Worm (Caenorhabditis elegans) whole organism, young adult: ENCODE results near the gene dhs-17.

ENCODE experiments used
- K12H6.12 ChIP-seq: fragments of 200-800 bp; sonication (Bioruptor generic); optimal IDR thresholded peaks from 2 replicates; lab custom pipeline; 2018; ENCODE audit warnings: mild to moderate bottlenecking, missing genetic modification characterization, missing compliant biosample characterization
- T26A5.8 ChIP-seq: sonication (generic microtip); optimal IDR thresholded peaks from 2 replicates; lab custom pipeline; 2016; ENCODE audit warnings: missing genetic modification characterization, missing compliant biosample characterization
- ceh-91 ChIP-seq: fragments of 200-800 bp; sonication (Bioruptor generic); IDR thresholded peaks from 2 replicates; pipeline ENCODE4 v1.3.6; 2022; ENCODE audit warnings: missing genetic modification reagents, missing genetic modification characterization, missing compliant biosample characterization
- hmg-20 ChIP-seq: fragments of 200-800 bp; sonication (Bioruptor generic); IDR thresholded peaks from 2 replicates; pipeline ENCODE4 v1.3.6; 2022; ENCODE audit warnings: missing genetic modification reagents, missing genetic modification characterization, missing compliant biosample characterization
- lin-40 ChIP-seq: sonication (generic microtip); optimal IDR thresholded peaks from 2 replicates; lab custom pipeline; 2016; ENCODE audit warnings: missing genetic modification characterization, mild to moderate bottlenecking, missing compliant biosample characterization, missing genotype, missing genetic modification reagents
- nfyb-1 ChIP-seq: fragments of 200-800 bp; sonication (Bioruptor generic); IDR thresholded peaks from 2 replicates; pipeline ENCODE4 v1.3.6; 2022; ENCODE audit warnings: missing genetic modification reagents, missing genetic modification characterization, missing compliant biosample characterization
- snpc-1.1 ChIP-seq: sonication (generic microtip); optimal IDR thresholded peaks from 2 replicates; lab custom pipeline; 2017; ENCODE audit warnings: missing genetic modification characterization, mild to moderate bottlenecking, missing compliant biosample characterization, antibody characterized with exemption, moderate library complexity, missing genotype, missing genetic modification reagents; ENCODE audit not compliant: insufficient read depth
- snpc-4 ChIP-seq, 5 experiments: fragments of 150-350 bp in 1 of 5; sonication (generic microtip) in 4 of 5; optimal IDR thresholded peaks; 2 replicates each; lab custom pipeline; 2014 to 2018; ENCODE audit warnings: missing genetic modification characterization in 5 of 5, missing biosample characterization in 3 of 5, antibody characterized with exemption in 2 of 5, mild to moderate bottlenecking in 2 of 5, missing compliant biosample characterization in 2 of 5, missing genotype in 2 of 5, moderate library complexity in 2 of 5, missing genetic modification reagents in 1 of 5

- no peak for TF ChIP-seq ceh-91 (GFP tag; lab: Robert Waterston, UW)
- TF ChIP-seq hmg-20 (GFP tag; lab: Robert Waterston, UW) = no peak
- no peak for TF ChIP-seq lin-40 (tag; lab: Kevin White, UChicago)
- no peak for TF ChIP-seq snpc-1.1 (tag; lab: Kevin White, UChicago)
- TF ChIP-seq T26A5.8 (tag; lab: Kevin White, UChicago) = no peak
- no peak for TF ChIP-seq snpc-4 (GFP tag; optimal IDR thresholded peaks at IDR 0.05; lab: Kevin White, UChicago)
- no peak for TF ChIP-seq snpc-4 (tag; optimal IDR thresholded peaks at IDR 0.05; lab: Kevin White, UChicago)
- TF ChIP-seq nfyb-1 (GFP tag; lab: Robert Waterston, UW) = no peak
- TF ChIP-seq K12H6.12 (tag; lab: Kevin White, UChicago) = no peak
Measured at ce11 chrV:6047818-6048217, 13.2 kb upstream of the dhs-17 start, which contains the start of gene pgap-3.
